Fruit fly (Drosophila melanogaster): ENCODE results near the gene CG11436.

Gene CG11436

dm6 chrX:4587584-4587983 lies 35.9 kb upstream of the CG11436 start:
- no peak for TF ChIP-seq Eip75B (GFP tag; optimal IDR thresholded peaks at IDR 0.05)
- TF ChIP-seq dac (GFP tag; optimal IDR thresholded peaks at IDR 0.05) = no peak
- TF ChIP-seq CG16779 (tag; optimal IDR thresholded peaks at IDR 0.05) = no peak
- TF ChIP-seq Smox (GFP tag; optimal IDR thresholded peaks at IDR 0.05) = no peak
- no peak for TF ChIP-seq Sox14 (GFP tag; optimal IDR thresholded peaks at IDR 0.05)
- TF ChIP-seq cyc (GFP tag; optimal IDR thresholded peaks at IDR 0.05) = no peak
- no peak for TF ChIP-seq CG11294 (GFP tag; IDR thresholded peaks at IDR 0.05)
- no peak for TF ChIP-seq esn (GFP tag; optimal IDR thresholded peaks at IDR 0.05)
- TF ChIP-seq CG3919 (GFP tag; optimal IDR thresholded peaks at IDR 0.05) = no peak

- no peak for TF ChIP-seq CG10669 (GFP tag; optimal IDR thresholded peaks at IDR 0.05)
- TF ChIP-seq CG8119 (GFP tag; IDR thresholded peaks at IDR 0.05) = peak; percentile 67
- TF ChIP-seq topi (GFP tag; optimal IDR thresholded peaks at IDR 0.05) = no peak
- TF ChIP-seq CG8319 (GFP tag; optimal IDR thresholded peaks at IDR 0.05) = no peak
- no peak for TF ChIP-seq CG10631 (GFP tag; optimal IDR thresholded peaks at IDR 0.05)
- TF ChIP-seq Lpt (GFP tag; optimal IDR thresholded peaks at IDR 0.05) = no peak
- TF ChIP-seq eg (GFP tag; IDR thresholded peaks at IDR 0.05) = peak; percentile 48; the same call in 1 of the 3 replicates
- no peak for TF ChIP-seq Sox15 (GFP tag; optimal IDR thresholded peaks at IDR 0.05)
- TF ChIP-seq Eip78C (GFP tag) = peak; percentile 57
- TF ChIP-seq CG6854 (GFP tag; optimal IDR thresholded peaks at IDR 0.05) = no peak
- TF ChIP-seq CG16779 (tag; optimal IDR thresholded peaks at IDR 0.05) = no peak
- TF ChIP-seq CG15336 (GFP tag; IDR thresholded peaks at IDR 0.05) = peak; percentile 74
- no peak for TF ChIP-seq CG9139 (GFP tag; optimal IDR thresholded peaks at IDR 0.05)
- no peak for TF ChIP-seq CG7368 (GFP tag; optimal IDR thresholded peaks at IDR 0.05)
- no peak for TF ChIP-seq CG31627 (GFP tag; optimal IDR thresholded peaks at IDR 0.05)
- no peak for TF ChIP-seq CG6276 (GFP tag; optimal IDR thresholded peaks at IDR 0.05)
- no peak for TF ChIP-seq Eip75B (GFP tag; optimal IDR thresholded peaks at IDR 0.05)
- TF ChIP-seq Blimp-1 (GFP tag; optimal IDR thresholded peaks at IDR 0.05) = no peak
- no peak for TF ChIP-seq fkh (GFP tag; optimal IDR thresholded peaks at IDR 0.05)
- no peak for TF ChIP-seq fd59A (GFP tag; optimal IDR thresholded peaks at IDR 0.05)
- no peak for TF ChIP-seq CG6792 (GFP tag; optimal IDR thresholded peaks at IDR 0.05)
- peak; percentile 7 for TF ChIP-seq CG4318 (GFP tag; optimal IDR thresholded peaks at IDR 0.05)
- TF ChIP-seq acj6 (GFP tag; optimal IDR thresholded peaks at IDR 0.05) = no peak
- TF ChIP-seq svp (GFP tag) = no peak
- TF ChIP-seq Sox102F (GFP tag; optimal IDR thresholded peaks at IDR 0.05) = no peak
- peak; percentile 16 for TF ChIP-seq Hr4 (GFP tag; optimal IDR thresholded peaks at IDR 0.05)
- TF ChIP-seq CG6808 (GFP tag; optimal IDR thresholded peaks at IDR 0.05) = no peak
- no peak for TF ChIP-seq Eip93F (GFP tag; optimal IDR thresholded peaks at IDR 0.05)
- TF ChIP-seq fd85E (GFP tag; optimal IDR thresholded peaks at IDR 0.05) = no peak
- no peak for TF ChIP-seq CG11902 (GFP tag; optimal IDR thresholded peaks at IDR 0.05)
- peak; percentile 56 for TF ChIP-seq CG32006 (GFP tag; optimal IDR thresholded peaks at IDR 0.05)
- TF ChIP-seq ss (GFP tag; optimal IDR thresholded peaks at IDR 0.05) = no peak
- no peak for TF ChIP-seq Hr39 (GFP tag; optimal IDR thresholded peaks at IDR 0.05)
- TF ChIP-seq Hr38 (GFP tag; optimal IDR thresholded peaks at IDR 0.05) = no peak
- TF ChIP-seq esn (GFP tag; optimal IDR thresholded peaks at IDR 0.05) = no peak
- TF ChIP-seq Met (GFP tag; optimal IDR thresholded peaks at IDR 0.05) = no peak
- no peak for TF ChIP-seq CG3919 (GFP tag; optimal IDR thresholded peaks at IDR 0.05)
- no peak for TF ChIP-seq vri (GFP tag; optimal IDR thresholded peaks at IDR 0.05)
- TF ChIP-seq CG1621 (tag; optimal IDR thresholded peaks at IDR 0.05) = no peak
- no peak for TF ChIP-seq OdsH (GFP tag; optimal IDR thresholded peaks at IDR 0.05)
- TF ChIP-seq spab (GFP tag; optimal IDR thresholded peaks at IDR 0.05) = no peak
- TF ChIP-seq CG6163 (GFP tag; IDR thresholded peaks at IDR 0.05) = peak; percentile 45; the same call in 1 of the 3 replicates
- TF ChIP-seq Sox14 (GFP tag; optimal IDR thresholded peaks at IDR 0.05) = no peak
- no peak for TF ChIP-seq net (GFP tag; optimal IDR thresholded peaks at IDR 0.05)
- TF ChIP-seq CG8632 (GFP tag; optimal IDR thresholded peaks at IDR 0.05) = no peak
- no peak for TF ChIP-seq CG11294 (GFP tag; IDR thresholded peaks at IDR 0.05)
- no peak for TF ChIP-seq Smox (GFP tag; optimal IDR thresholded peaks at IDR 0.05)
- TF ChIP-seq salr (GFP tag; optimal IDR thresholded peaks at IDR 0.05) = no peak
These were observed 30.7 kb upstream of the CG11436 start for dm6 chrX:4582422-4582821.

All from whole organism, prepupa.